Worm (Caenorhabditis elegans) whole organism, L4 larva: Measurements from ENCODE around the gene C18E9.8.

Source experiments
- Y105C5A.15 ChIP-seq: fragments of 200-800 bp; sonication (Bioruptor generic); IDR thresholded peaks from 2 replicates; pipeline ENCODE4 v1.3.6; 2022; ENCODE audit warnings: missing genetic modification characterization, missing compliant biosample characterization
- daf-19 ChIP-seq: fragments of 200-800 bp; sonication (Bioruptor generic); conservative IDR thresholded peaks from 2 replicates; pipeline ENCODE4 v1.3.6; 2022; ENCODE audit warnings: missing genetic modification characterization, missing compliant biosample characterization
- lin-13 ChIP-seq: fragments of 150-350 bp; optimal IDR thresholded peaks from 2 replicates; lab custom pipeline; 2014; ENCODE audit warnings: missing biosample characterization, missing genetic modification reagents, missing genetic modification characterization
- lir-3 ChIP-seq: sonication (generic microtip); optimal IDR thresholded peaks from 2 replicates; lab custom pipeline; 2016; ENCODE audit warnings: mild to moderate bottlenecking, missing genetic modification characterization, missing compliant biosample characterization
- madf-9 ChIP-seq: fragments of 200-800 bp; sonication (Bioruptor generic); conservative IDR thresholded peaks from 2 replicates; pipeline ENCODE4 v1.3.6; 2022; ENCODE audit warnings: missing genetic modification reagents, missing genetic modification characterization, missing compliant biosample characterization
- nhr-76 ChIP-seq: fragments of 150-350 bp; optimal IDR thresholded peaks from 2 replicates; lab custom pipeline; 2014; ENCODE audit warnings: missing biosample characterization, missing genetic modification characterization
- pqm-1 ChIP-seq: sonication (generic microtip); optimal IDR thresholded peaks from 2 replicates; lab custom pipeline; 2017; ENCODE audit warnings: missing biosample characterization, missing genetic modification characterization
- snpc-4 ChIP-seq: fragments of 150-350 bp; optimal IDR thresholded peaks from 2 replicates; lab custom pipeline; 2014; ENCODE audit warnings: missing biosample characterization, missing genetic modification characterization

DNA sequence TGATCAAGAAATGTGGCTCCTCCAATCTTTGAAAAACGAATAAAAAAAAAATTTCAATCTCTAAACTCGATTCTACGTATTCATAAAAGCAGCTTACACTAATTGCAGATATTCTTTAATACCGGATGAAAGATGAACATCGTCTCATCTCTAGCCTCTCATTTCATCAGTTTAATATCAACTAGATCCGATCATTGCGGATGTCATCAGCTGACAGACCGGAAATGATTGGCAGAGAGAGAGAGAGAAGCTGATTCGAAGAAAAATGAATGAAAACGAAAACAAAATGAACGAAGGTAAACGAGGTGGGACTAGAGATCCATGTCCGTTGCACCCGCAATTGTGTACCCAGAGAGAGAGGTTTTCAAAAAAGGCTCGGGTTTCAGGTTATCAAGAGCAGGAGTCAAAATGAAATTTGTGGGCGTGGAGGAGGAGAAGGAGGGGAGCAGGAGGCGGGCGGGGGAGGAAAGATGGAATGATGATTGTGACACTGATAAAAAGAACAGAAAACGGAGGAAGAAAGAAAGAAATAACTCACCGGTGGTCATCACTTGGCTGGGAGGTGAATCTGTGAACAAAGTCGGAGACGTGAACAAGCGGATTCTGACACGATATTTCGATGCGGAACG lies 27.1 kb upstream of the C18E9.8 start:
- TF ChIP-seq snpc-4 (tag; lab: Kevin White, UChicago) (no peak), lin-13 (GFP tag; lab: Kevin White, UChicago) (no peak), madf-9 (no peak), Y105C5A.15 (GFP tag; lab: Robert Waterston, UW) (no peak), lir-3 (tag; lab: Kevin White, UChicago) (no peak), pqm-1 (peak; percentile 10), nhr-76 (tag; lab: Kevin White, UChicago) (no peak), daf-19 (GFP tag; lab: Robert Waterston, UW) (no peak)
